Fruit fly (Drosophila melanogaster): ENCODE data around the gene Teh4.

The Teh4 gene

DNA sequence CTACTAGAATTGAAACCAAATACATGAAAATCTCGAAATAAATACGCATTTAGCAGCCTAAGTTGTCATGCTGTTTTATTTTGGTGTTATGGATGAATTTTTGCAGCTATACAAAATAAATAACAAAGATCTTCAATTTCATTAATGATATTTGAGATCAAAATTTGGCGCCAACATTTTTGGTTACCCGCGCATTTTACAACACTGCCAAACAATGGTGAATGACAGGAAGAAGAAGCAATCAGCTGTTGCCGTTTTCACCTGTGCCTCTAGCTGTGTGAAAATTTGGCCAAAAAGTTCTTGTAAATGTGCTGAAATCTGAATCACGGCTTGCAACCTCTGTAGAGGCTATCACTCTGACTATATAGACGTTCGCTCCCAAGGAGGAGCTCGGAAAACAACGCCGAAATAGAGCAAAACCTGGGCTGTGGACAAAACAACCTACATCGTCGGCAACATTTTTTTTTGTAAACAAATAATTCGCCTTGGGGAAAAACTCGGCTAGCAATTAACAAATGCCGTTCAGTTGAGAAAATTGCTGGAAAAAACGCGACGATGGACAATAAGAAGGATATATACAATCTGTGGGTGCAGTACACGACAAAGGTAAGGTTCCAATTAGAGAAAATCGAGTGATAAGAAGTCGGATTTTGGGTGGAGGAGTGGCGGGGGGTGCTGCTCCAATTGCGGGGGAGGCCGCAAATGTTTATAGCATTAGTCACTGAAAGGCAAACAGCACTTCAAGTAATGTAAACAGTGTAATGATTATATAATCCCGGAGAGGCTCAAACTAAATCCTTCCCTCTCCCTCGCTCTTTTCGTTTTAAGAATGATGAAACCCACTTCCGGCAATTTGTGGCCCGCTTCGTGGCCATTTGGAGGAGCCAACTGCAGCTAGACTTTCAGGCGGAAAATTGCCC lies 15.9 kb upstream of the Teh4 start, which contains the start of gene CG43367 (continued):
- no peak for TF ChIP-seq hkb (optimal IDR thresholded peaks at IDR 0.05)
- peak; percentile 26; the same call in 1 of the 2 replicates for TF ChIP-seq hkb (GFP tag; IDR thresholded peaks at IDR 0.05)
- TF ChIP-seq CG13624 (GFP tag; optimal IDR thresholded peaks at IDR 0.05) = no peak
- TF ChIP-seq CG15696 (tag; optimal IDR thresholded peaks at IDR 0.05) = no peak
- TF ChIP-seq CG2712 (tag; optimal IDR thresholded peaks at IDR 0.05) = no peak
- TF ChIP-seq nau (GFP tag; optimal IDR thresholded peaks at IDR 0.05) = no peak
- peak; percentile 67 for TF ChIP-seq Rfx (GFP tag; IDR thresholded peaks at IDR 0.05)
- no peak for TF ChIP-seq CG14441 (GFP tag; IDR thresholded peaks at IDR 0.05)
- no peak for TF ChIP-seq zfh2 (GFP tag; optimal IDR thresholded peaks at IDR 0.05)
- TF ChIP-seq abd-A (tag; optimal IDR thresholded peaks at IDR 0.05) = no peak
- no peak for TF ChIP-seq grn (GFP tag; optimal IDR thresholded peaks at IDR 0.05)
- no peak for TF ChIP-seq fd3F (GFP tag; optimal IDR thresholded peaks at IDR 0.05)
- no peak for TF ChIP-seq CG34224 (GFP tag; IDR thresholded peaks at IDR 0.05; ENCODE audit: partially characterized antibody)
- TF ChIP-seq ase (GFP tag; IDR thresholded peaks at IDR 0.05) = no peak
- no peak for TF ChIP-seq Nf-YC (tag; optimal IDR thresholded peaks at IDR 0.05)
- 0 out of 3 replicates have a peak, but pooled peaks have one; percentile 12 for TF ChIP-seq zfh1 (GFP tag; IDR thresholded peaks at IDR 0.05)
- TF ChIP-seq CG1602 (GFP tag; optimal IDR thresholded peaks at IDR 0.05) = no peak
- TF ChIP-seq mld (GFP tag; IDR thresholded peaks at IDR 0.05; ENCODE audit: partially characterized antibody) = no peak
- TF ChIP-seq CG2116 (GFP tag; optimal IDR thresholded peaks at IDR 0.05) = no peak
- TF ChIP-seq CG12219 (GFP tag; optimal IDR thresholded peaks at IDR 0.05) = no peak
- TF ChIP-seq CG7928 (GFP tag; optimal IDR thresholded peaks at IDR 0.05) = no peak
- no peak for TF ChIP-seq Mes4 (GFP tag; optimal IDR thresholded peaks at IDR 0.05)
- peak; percentile 20 for TF ChIP-seq Side (GFP tag; optimal IDR thresholded peaks at IDR 0.05)
- TF ChIP-seq CG11247 (GFP tag; IDR thresholded peaks at IDR 0.05) = no peak
- TF ChIP-seq ci (GFP tag; IDR thresholded peaks at IDR 0.05) = 0 out of 3 replicates have a peak, but pooled peaks have one; percentile 37
- peak; percentile 27 for TF ChIP-seq Sin3A (optimal IDR thresholded peaks at IDR 0.05)
- TF ChIP-seq CG6272 (GFP tag; IDR thresholded peaks at IDR 0.05) = no peak
- peak; percentile 50; the same call in 1 of the 3 replicates for TF ChIP-seq Opbp (GFP tag; IDR thresholded peaks at IDR 0.05; ENCODE audit: partially characterized antibody)
- no peak for TF ChIP-seq Oaz (GFP tag; IDR thresholded peaks at IDR 0.05)
- TF ChIP-seq CG32532 (GFP tag; IDR thresholded peaks at IDR 0.05) = peak; percentile 32; the same call in 1 of the 2 replicates
- no peak for TF ChIP-seq CG9727 (GFP tag; optimal IDR thresholded peaks at IDR 0.05)
- peak; percentile 57 for TF ChIP-seq CG3407 (GFP tag; optimal IDR thresholded peaks at IDR 0.05)
- TF ChIP-seq CG31441 (GFP tag; IDR thresholded peaks at IDR 0.05) = no peak
- TF ChIP-seq CG2199 (GFP tag; IDR thresholded peaks at IDR 0.05) = no peak
- TF ChIP-seq CG16815 (GFP tag; optimal IDR thresholded peaks at IDR 0.05) = no peak
- no peak for TF ChIP-seq ap (GFP tag; IDR thresholded peaks at IDR 0.05)
- no peak for TF ChIP-seq CG15011 (GFP tag; optimal IDR thresholded peaks at IDR 0.05)
- peak; percentile 41; the same call in 1 of the 2 replicates for TF ChIP-seq slbo (GFP tag; IDR thresholded peaks at IDR 0.05)
- no peak for TF ChIP-seq CG17359 (tag; optimal IDR thresholded peaks at IDR 0.05)
- no peak for TF ChIP-seq CG31365 (tag; optimal IDR thresholded peaks at IDR 0.05)
- no peak for TF ChIP-seq ash1 (GFP tag; optimal IDR thresholded peaks at IDR 0.05)
- no peak for TF ChIP-seq danr (GFP tag; IDR thresholded peaks at IDR 0.05)
- no peak for TF ChIP-seq CG13894 (tag; optimal IDR thresholded peaks at IDR 0.05)
- no peak; the same call in 1 of the 2 replicates for TF ChIP-seq CG14014 (GFP tag; IDR thresholded peaks at IDR 0.05)
- TF ChIP-seq CG31388 (GFP tag; optimal IDR thresholded peaks at IDR 0.05) = no peak
- no peak for TF ChIP-seq peb (GFP tag; IDR thresholded peaks at IDR 0.05)
- TF ChIP-seq Xrp1 (GFP tag; IDR thresholded peaks at IDR 0.05) = peak; percentile 23; the same call in 1 of the 2 replicates
- no peak for TF ChIP-seq CG7372 (GFP tag; IDR thresholded peaks at IDR 0.05)
- TF ChIP-seq Bteb2 (GFP tag; optimal IDR thresholded peaks at IDR 0.05) = no peak
- TF ChIP-seq pb (GFP tag; optimal IDR thresholded peaks at IDR 0.05) = no peak

Data from whole organism, embryonic.